Worm (Caenorhabditis elegans) whole organism, L4 larva: ENCODE data around the gene txt-10.

Experiments
- ZK546.5 ChIP-seq, 2 experiments: sonication (generic microtip); optimal IDR thresholded peaks; 2 replicates each; lab custom pipeline; 2017; ENCODE audit warnings: missing biosample characterization in 2 of 2, missing genetic modification characterization in 2 of 2
- ama-1 ChIP-seq: fragments of 150-350 bp; optimal IDR thresholded peaks from 2 replicates; lab custom pipeline; 2014; ENCODE audit warnings: inconsistent platforms, mixed read lengths

DNA sequence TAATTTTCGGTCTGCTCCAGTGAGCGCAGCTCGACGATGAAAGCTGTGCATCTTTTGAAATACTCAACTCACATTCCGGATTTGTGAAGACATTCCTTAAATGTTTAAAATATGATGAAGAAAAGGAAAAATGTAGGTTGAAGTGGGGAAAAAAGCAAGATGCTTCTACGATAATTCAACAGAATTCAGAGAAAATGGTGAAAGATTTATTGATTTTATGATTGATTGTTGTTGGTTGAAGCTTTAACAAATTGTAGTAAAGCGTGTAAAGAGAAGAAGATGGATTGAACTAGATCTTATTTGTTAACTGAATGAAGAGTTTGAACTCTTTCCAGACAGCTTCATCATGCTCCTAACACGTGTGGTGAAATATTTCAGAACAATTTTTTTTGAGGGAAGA, 42.6 kb downstream of the txt-10 start, which contains the start of gene ncx-5:
- no peak for TF ChIP-seq ZK546.5 (tag; optimal IDR thresholded peaks at IDR 0.05; lab: Kevin White, UChicago)
- TF ChIP-seq ama-1 (lab: Kevin White, UChicago): no peak
